Fruit fly (Drosophila melanogaster): ENCODE results near the gene CG9813.
A peak's percentile ranks its signal among the peaks of the same experiment; 100 is the strongest.

Gene CG9813

dm6 chr3R:13388160-13388870, 8.7 kb upstream of the CG9813 start, which contains the start of gene CG9799 (continued):
- no peak for TF ChIP-seq Drgx (GFP tag; IDR thresholded peaks at IDR 0.05)
- TF ChIP-seq CG3163 (GFP tag; optimal IDR thresholded peaks at IDR 0.05) = no peak
- TF ChIP-seq Hr3 (GFP tag; optimal IDR thresholded peaks at IDR 0.05) = no peak
- TF ChIP-seq CG16863 (GFP tag; optimal IDR thresholded peaks at IDR 0.05) = no peak
- no peak for TF ChIP-seq Atf-2 (GFP tag; optimal IDR thresholded peaks at IDR 0.05)
- TF ChIP-seq lola (GFP tag; optimal IDR thresholded peaks at IDR 0.05) = no peak
- TF ChIP-seq MBD-R2 (GFP tag; IDR thresholded peaks at IDR 0.05) = peak; percentile 42; the same call in 1 of the 2 replicates
- TF ChIP-seq Sox100B (GFP tag; optimal IDR thresholded peaks at IDR 0.05) = no peak
- peak; percentile 92 for TF ChIP-seq Dp (GFP tag; optimal IDR thresholded peaks at IDR 0.05)
- TF ChIP-seq tin (GFP tag; optimal IDR thresholded peaks at IDR 0.05) = no peak
- peak; percentile 72 for TF ChIP-seq pzg (GFP tag; optimal IDR thresholded peaks at IDR 0.05)
- TF ChIP-seq kay (GFP tag; optimal IDR thresholded peaks at IDR 0.05) = no peak
- no peak for TF ChIP-seq Xbp1 (GFP tag; optimal IDR thresholded peaks at IDR 0.05)
- TF ChIP-seq CG13424 (tag; optimal IDR thresholded peaks at IDR 0.05) = no peak
- peak; percentile 18 for TF ChIP-seq Sin3A (optimal IDR thresholded peaks at IDR 0.05)
- TF ChIP-seq Max (GFP tag; optimal IDR thresholded peaks at IDR 0.05) = peak; percentile 93
- TF ChIP-seq CG4282 (GFP tag; optimal IDR thresholded peaks at IDR 0.05) = no peak
- TF ChIP-seq yki (optimal IDR thresholded peaks at IDR 0.05) = no peak
- no peak for TF ChIP-seq cad (GFP tag; optimal IDR thresholded peaks at IDR 0.05)
- no peak for TF ChIP-seq row (GFP tag; IDR thresholded peaks at IDR 0.05)
- TF ChIP-seq CG5180 (GFP tag; optimal IDR thresholded peaks at IDR 0.05) = no peak
- TF ChIP-seq mld (GFP tag; IDR thresholded peaks at IDR 0.05; ENCODE audit: partially characterized antibody) = 0 out of 3 replicates have a peak, but pooled peaks have one; percentile 14
- no peak for TF ChIP-seq CG9437 (GFP tag; optimal IDR thresholded peaks at IDR 0.05)
- no peak for TF ChIP-seq ind (GFP tag; optimal IDR thresholded peaks at IDR 0.05)
- TF ChIP-seq CG17802 (tag; optimal IDR thresholded peaks at IDR 0.05) = no peak
- peak; percentile 24 for TF ChIP-seq BEAF-32 (GFP tag; optimal IDR thresholded peaks at IDR 0.05)
- no peak for TF ChIP-seq CG8089 (GFP tag; optimal IDR thresholded peaks at IDR 0.05)
- TF ChIP-seq CG1792 (GFP tag; optimal IDR thresholded peaks at IDR 0.05) = no peak
- TF ChIP-seq Deaf1 (tag; optimal IDR thresholded peaks at IDR 0.05) = no peak
- TF ChIP-seq Fer3 (tag; optimal IDR thresholded peaks at IDR 0.05) = no peak
- TF ChIP-seq CG11456 (GFP tag; IDR thresholded peaks at IDR 0.05) = no peak
- TF ChIP-seq crol (GFP tag; IDR thresholded peaks at IDR 0.05) = no peak
- TF ChIP-seq CG7372 (GFP tag; IDR thresholded peaks at IDR 0.05) = no peak
- TF ChIP-seq twi (tag; optimal IDR thresholded peaks at IDR 0.05) = peak; percentile 79
- TF ChIP-seq CG2875 (GFP tag; optimal IDR thresholded peaks at IDR 0.05) = no peak
- peak; percentile 71 for TF ChIP-seq MESR4 (GFP tag; optimal IDR thresholded peaks at IDR 0.05)
- TF ChIP-seq tap (tag; optimal IDR thresholded peaks at IDR 0.05) = no peak
- no peak for TF ChIP-seq CG10209 (GFP tag; optimal IDR thresholded peaks at IDR 0.05)
- TF ChIP-seq CG9215 (GFP tag; IDR thresholded peaks at IDR 0.05) = no peak
- no peak for TF ChIP-seq Optix (GFP tag; IDR thresholded peaks at IDR 0.05)
- no peak for TF ChIP-seq CG42726 (GFP tag; IDR thresholded peaks at IDR 0.05; ENCODE audit: partially characterized antibody)
- no peak for TF ChIP-seq C15 (GFP tag; IDR thresholded peaks at IDR 0.05)
- no peak for TF ChIP-seq ttk (GFP tag; IDR thresholded peaks at IDR 0.05)
- TF ChIP-seq CG30020 (tag; optimal IDR thresholded peaks at IDR 0.05) = no peak
- no peak for TF ChIP-seq CG11560 (tag; IDR thresholded peaks at IDR 0.05)
- TF ChIP-seq TFAM (GFP tag; optimal IDR thresholded peaks at IDR 0.05) = no peak
- TF ChIP-seq gsb-n (tag; optimal IDR thresholded peaks at IDR 0.05) = no peak
- TF ChIP-seq CG14050 (GFP tag; IDR thresholded peaks at IDR 0.05) = no peak
- peak; percentile 98 for TF ChIP-seq wek (GFP tag; optimal IDR thresholded peaks at IDR 0.05)
- no peak for TF ChIP-seq mirr (GFP tag; optimal IDR thresholded peaks at IDR 0.05)
- TF ChIP-seq CG32772 (GFP tag; IDR thresholded peaks at IDR 0.05) = no peak
